Worm (Caenorhabditis elegans): Measurements from ENCODE around the gene lsm-3.
A peak's percentile ranks its signal among the peaks of the same experiment; 100 is the strongest.

The lsm-3 gene

DNA sequence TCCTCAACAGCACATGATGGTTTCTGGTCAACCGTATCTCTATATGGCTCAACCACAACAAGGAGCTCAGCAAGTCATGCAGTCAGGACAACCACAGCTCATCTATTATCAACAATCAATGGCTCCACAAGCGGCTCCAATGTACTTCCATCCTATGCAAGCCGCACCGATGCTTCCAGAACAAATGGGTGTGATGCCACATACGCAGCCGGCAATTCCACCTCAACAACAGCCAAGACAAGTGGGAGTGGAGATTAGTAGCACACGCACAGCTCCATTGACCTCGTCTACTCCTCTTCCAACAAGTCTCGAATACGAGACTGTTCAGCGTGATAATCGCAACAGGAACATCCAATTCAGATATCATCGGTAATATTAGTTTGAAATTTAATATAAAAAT is 33.0 kb upstream of the lsm-3 start:
- TF ChIP-seq F57C9.4 (tag; optimal IDR thresholded peaks at IDR 0.05), result no peak
- TF ChIP-seq cebp-1 (GFP tag; IDR thresholded peaks at IDR 0.05), result no peak
- TF ChIP-seq cebp-1 (tag; optimal IDR thresholded peaks at IDR 0.05), result no peak
- no peak for TF ChIP-seq attf-3 (GFP tag; conservative IDR thresholded peaks at IDR 0.05)
- TF ChIP-seq attf-5 (GFP tag; optimal IDR thresholded peaks at IDR 0.05), result no peak
- TF ChIP-seq ceh-100 (GFP tag; IDR thresholded peaks at IDR 0.05), result no peak
- no peak for TF ChIP-seq D2030.7 (GFP tag; IDR thresholded peaks at IDR 0.05)

DNA sequence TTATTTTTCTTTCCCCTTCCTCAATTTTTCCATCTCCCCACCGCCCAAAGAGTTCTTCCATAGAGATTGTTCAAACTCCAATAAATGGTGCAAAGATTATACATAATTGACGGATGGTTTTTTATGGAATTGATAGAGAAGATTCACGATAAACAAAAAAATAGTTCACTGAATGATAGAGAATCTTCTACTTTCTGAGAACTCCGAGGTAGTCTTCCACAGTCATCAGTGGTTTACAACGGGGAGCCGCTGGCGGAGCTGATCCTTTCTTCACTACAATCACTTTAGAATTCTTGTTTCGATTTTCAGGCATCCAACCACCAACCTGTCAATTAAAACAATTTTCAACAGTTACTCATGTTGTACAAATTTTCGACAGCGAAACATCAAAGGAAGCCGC is 31.0 kb upstream of the lsm-3 start:
- TF ChIP-seq cebp-2 (GFP tag; IDR thresholded peaks at IDR 0.05) (peak; percentile 58; the same call in 1 of the 2 replicates), ztf-26 (tag; optimal IDR thresholded peaks at IDR 0.05) (no peak), him-1 (tag; optimal IDR thresholded peaks at IDR 0.05) (peak; percentile 58), ama-1 (optimal IDR thresholded peaks at IDR 0.05) (no peak), ama-1 (GFP tag; optimal IDR thresholded peaks at IDR 0.05) (peak in 1 of 2 experiments; percentile 21), egl-44 (GFP tag; IDR thresholded peaks at IDR 0.05) (no peak), B0336.3 (GFP tag; IDR thresholded peaks at IDR 0.05) (peak; percentile 57; the same call in 1 of the 2 replicates), xnd-1 (tag; optimal IDR thresholded peaks at IDR 0.05) (no peak), ceh-58 (GFP tag; IDR thresholded peaks at IDR 0.05) (0 out of 2 replicates have a peak, but pooled peaks have one; percentile 30), madf-8 (GFP tag; conservative IDR thresholded peaks at IDR 0.05) (no peak), hrde-1 (tag; optimal IDR thresholded peaks at IDR 0.05; ENCODE audit: borderline replicate concordance) (peak; percentile 20), ccch-3 (GFP tag; optimal IDR thresholded peaks at IDR 0.05) (no peak), snpc-4 (GFP tag; optimal IDR thresholded peaks at IDR 0.05) (no peak), snpc-4 (tag; optimal IDR thresholded peaks at IDR 0.05) (peak in 1 of 4 experiments; percentile 44), attf-6 (GFP tag; IDR thresholded peaks at IDR 0.05) (peak; percentile 74), sptf-2 (GFP tag; optimal IDR thresholded peaks at IDR 0.05) (no peak), pbrm-1 (GFP tag; IDR thresholded peaks at IDR 0.05) (0 out of 2 replicates have a peak, but pooled peaks have one; percentile 45), lsl-1 (GFP tag; optimal IDR thresholded peaks at IDR 0.05) (peak; percentile 4), F52B5.7 (tag; optimal IDR thresholded peaks at IDR 0.05) (peak; percentile 15), lag-1 (GFP tag; IDR thresholded peaks at IDR 0.05) (no peak), F33H1.4 (GFP tag; IDR thresholded peaks at IDR 0.05) (0 out of 2 replicates have a peak, but pooled peaks have one; percentile 8), nfya-2 (GFP tag; IDR thresholded peaks at IDR 0.05) (no peak), madf-3 (GFP tag; IDR thresholded peaks at IDR 0.05) (0 out of 2 replicates have a peak, but pooled peaks have one; percentile 57), rcor-1 (GFP tag; IDR thresholded peaks at IDR 0.05) (peak; percentile 24; the same call in 1 of the 2 replicates), hmg-1.2 (GFP tag; IDR thresholded peaks at IDR 0.05) (0 out of 2 replicates have a peak, but pooled peaks have one; percentile 13), hsf-1 (GFP tag; IDR thresholded peaks at IDR 0.05) (peak; percentile 63), ztf-25 (GFP tag; IDR thresholded peaks at IDR 0.05) (no peak), lin-35 (GFP tag; optimal IDR thresholded peaks at IDR 0.05) (no peak)

DNA sequence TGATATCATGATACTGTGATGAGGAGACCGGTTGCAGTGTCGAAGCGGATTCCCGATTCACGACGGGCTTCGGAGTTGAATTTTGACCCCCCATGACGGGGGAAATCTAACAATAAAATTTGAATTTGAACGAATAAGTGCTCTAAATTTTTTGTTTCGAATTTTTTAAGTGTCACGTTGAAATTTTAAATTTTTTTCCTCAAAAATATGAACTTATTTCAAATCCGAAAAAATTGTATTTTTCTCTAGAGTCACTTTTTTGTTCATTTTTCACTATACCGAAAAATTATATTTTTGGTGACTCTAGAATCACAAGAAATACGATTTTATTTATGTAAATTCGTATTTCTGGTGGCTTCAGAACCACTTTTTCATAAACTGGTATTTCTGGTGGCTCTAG is 28.5 kb upstream of the lsm-3 start, which contains the start of gene W02A2.8:
W02A2.8 (minus strand) TSS at position 101 of the 400 bp plus-strand sequence.
- no peak for TF ChIP-seq nfya-1 (tag; optimal IDR thresholded peaks at IDR 0.05; ENCODE audit: borderline replicate concordance, insufficient read depth)
- no peak for TF ChIP-seq rpc-1 (optimal IDR thresholded peaks at IDR 0.05)
- no peak for TF ChIP-seq rpc-1 (tag; optimal IDR thresholded peaks at IDR 0.05)
- TF ChIP-seq fkh-3 (tag; optimal IDR thresholded peaks at IDR 0.05), result no peak
